Worm (Caenorhabditis elegans) whole organism, dauer: ENCODE results near the gene sca-1.

Experiments
- unc-62 ChIP-seq: sonication (generic microtip); optimal IDR thresholded peaks from 2 replicates; lab custom pipeline; 2017; ENCODE audit warnings: missing biosample characterization, missing genetic modification reagents, missing genetic modification characterization

The sca-1 gene

ce11 chrIII:10816800-10817418, at the start of gene sca-1:
Gene sca-1, minus strand, starts transcription at chrIII:10816850.
- TF ChIP-seq unc-62 = no peak

DNA sequence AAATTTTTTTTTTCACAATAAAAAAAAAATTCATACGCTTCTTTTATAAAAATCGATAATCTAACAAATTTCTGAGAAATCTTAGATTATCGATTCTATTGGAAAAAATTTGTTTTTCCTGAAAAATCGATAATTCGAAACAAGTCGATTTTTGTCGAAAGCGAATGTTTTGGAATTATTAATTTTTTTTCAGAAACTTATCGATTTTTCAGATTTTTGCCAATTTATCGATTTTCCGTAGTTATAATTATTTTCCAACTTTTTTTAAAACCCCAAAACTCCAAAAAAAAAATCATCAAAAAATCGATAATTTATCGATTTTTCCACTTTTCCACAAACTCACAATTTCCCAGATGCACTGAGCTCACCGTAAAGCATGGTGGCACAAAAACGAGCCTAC, 44.7 kb upstream of the sca-1 start:
- TF ChIP-seq unc-62 = no peak

DNA sequence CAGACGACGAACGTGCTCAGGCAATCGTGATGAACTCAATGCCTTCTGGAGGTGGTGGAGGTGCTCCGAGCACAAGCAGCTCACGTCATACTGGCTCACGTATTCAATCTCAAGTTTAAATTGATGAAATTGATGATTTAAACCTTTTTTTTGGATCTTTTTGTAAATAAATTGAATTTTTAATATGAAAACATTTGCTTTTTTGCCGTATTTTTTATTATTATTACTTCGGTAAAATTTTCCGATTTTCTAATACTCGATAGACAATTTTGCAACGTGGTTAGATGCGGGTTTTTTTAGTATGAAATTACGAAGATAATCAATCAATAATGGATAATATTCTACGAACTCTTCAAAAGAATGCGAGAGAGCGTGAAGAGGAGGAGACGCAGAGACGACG, 41.3 kb upstream of the sca-1 start, which contains the start of gene oxi-1:
Gene oxi-1, plus strand, starts transcription at position 301 of the 400 bp plus-strand sequence.
- TF ChIP-seq unc-62 = no peak

DNA sequence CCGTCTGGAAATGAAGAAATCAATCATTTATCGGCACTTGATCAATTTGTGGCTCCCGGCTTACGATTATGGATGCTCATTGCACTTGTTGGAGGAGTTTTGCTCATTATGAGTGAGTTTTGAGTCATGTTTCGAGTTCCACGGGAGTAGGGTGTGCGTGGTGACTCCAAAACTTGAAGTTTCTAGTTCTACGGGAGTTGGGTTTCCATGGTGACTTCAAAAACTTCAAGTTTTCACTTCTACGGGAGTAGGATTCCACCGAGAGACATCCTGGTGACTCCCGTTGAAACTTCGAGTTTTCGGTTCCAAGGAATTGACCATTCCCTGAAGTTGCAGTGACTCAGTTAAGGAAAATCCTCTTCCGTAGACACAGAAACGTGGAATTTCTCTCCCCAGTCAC, 40.2 kb upstream of the sca-1 start:
- TF ChIP-seq unc-62 = no peak

ce11 chrIII:10855398-10855880, 38.8 kb upstream of the sca-1 start, which contains the start of gene Y39A1C.1:
Gene Y39A1C.1, plus strand, starts transcription at chrIII:10855448.
- no peak for TF ChIP-seq unc-62

DNA sequence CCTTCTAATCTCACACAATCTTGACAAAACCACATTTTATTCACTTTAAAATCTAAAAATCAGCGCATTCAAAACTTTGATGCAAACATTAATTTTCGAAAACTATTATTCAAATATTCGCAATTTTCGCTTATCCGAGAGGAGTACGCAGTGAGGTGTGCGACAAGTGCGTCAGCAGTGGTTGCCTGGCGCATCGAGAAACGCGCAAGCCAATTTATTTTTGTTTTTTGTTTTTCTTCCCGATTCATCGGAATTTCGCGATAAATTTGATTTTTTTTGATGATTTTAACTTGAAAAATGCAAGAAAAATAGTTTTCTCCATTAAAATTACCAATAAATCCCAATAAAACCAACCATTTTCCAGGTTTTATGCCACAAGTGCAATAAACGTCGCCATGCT, 32.2 kb upstream of the sca-1 start, which contains the start of the genes fbxb-85 and hex-3:
Gene fbxb-85, minus strand, starts transcription at position 106 of the 400 bp plus-strand sequence.
Gene hex-3, plus strand, starts transcription at position 365 of the 400 bp plus-strand sequence.
- no peak for TF ChIP-seq unc-62

- TF ChIP-seq unc-62 = no peak
Observed at ce11 chrIII:10844873-10845272, 28.2 kb upstream of the sca-1 start, which contains the start of gene pde-12. Gene pde-12, minus strand, starts transcription at chrIII:10845020.

ce11 chrIII:10832636-10833035, 16.0 kb upstream of the sca-1 start, which contains the start of gene sbsp-1:
Gene sbsp-1, plus strand, starts transcription at chrIII:10832936.
- TF ChIP-seq unc-62 = no peak

ce11 chrIII:10831483-10831882, 14.8 kb upstream of the sca-1 start:
- TF ChIP-seq unc-62 = no peak

DNA sequence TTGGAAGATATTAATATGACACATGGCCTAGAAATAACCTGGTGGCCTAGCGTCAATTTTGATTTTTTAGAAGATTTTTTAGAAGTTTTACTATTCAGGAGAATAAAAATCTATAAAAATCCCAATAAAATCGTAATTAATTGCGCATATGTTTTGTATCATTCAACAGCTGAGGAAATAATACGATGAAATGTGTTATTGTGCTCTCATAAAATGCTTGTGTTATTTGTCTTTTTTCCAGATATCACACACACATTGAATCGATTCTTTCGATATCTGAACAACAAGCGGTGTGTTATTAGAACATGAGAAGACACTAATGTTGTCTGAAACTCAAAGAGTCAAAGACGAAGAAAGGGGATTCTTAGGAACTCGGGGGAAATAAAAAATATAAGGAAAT, 8.4 kb upstream of the sca-1 start:
- no peak for TF ChIP-seq unc-62

DNA sequence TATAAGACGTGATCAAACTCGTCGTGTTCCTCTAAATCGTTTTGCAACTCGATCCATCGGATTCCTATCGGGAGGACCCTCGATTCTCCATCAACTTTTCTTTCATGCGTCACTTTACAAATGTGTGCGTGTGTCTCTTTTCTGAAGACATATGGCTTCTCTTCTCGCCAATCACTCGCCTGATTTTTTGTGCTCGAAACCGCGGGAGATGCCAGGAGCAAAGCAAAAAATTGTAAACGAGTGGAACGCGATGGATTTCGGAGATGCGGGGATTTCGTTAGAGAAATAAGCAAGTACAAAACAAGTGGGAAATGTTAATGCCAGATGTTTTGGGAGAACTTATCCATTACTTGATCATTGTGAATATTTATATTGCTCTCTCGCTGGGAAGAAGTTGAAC, 7.6 kb upstream of the sca-1 start:
- TF ChIP-seq unc-62 = no peak

ce11 chrIII:10822494-10823113, 6.0 kb upstream of the sca-1 start:
- no peak for TF ChIP-seq unc-62

- TF ChIP-seq unc-62 = no peak
Observed at ce11 chrIII:10820592-10821242, 4.1 kb upstream of the sca-1 start.

DNA sequence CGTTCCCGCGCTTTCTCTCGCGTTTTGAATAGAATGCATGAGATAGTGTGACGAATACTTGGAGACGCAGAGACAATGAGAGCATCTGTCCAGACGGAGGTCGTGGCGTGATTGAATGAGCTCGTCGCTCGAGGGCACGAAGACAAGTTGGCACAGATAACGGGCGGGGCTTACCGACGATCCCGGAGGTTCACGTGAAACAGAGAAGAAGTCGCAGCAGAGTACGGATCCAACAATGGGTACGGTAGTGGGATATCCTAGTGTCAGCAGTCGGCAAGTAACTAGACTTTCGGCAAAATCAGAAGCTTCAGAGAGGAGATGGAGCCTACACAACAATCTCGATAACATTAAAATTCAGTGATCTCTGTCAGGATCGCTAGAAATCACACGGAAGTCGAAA, 3.1 kb upstream of the sca-1 start:
- no peak for TF ChIP-seq unc-62

DNA sequence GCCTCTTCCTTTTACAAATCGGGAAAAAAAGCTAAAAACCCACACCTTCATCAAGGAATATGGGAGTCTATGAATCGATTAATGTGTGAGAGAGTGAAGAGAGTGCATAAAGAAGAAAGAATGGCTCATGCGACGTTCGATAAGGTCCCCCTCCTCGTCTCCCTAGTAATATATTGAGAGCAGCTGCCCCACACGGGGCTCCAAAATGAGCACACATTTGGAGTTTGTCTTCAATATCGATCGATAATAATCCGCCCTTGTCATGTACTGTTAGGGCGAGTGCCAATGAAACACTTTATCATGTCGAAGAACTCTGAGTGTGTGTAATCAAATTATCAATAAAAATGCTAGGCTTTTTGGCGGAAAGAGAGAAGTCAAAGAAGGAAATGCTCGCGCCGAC, 2.6 kb upstream of the sca-1 start:
- no peak for TF ChIP-seq unc-62

DNA sequence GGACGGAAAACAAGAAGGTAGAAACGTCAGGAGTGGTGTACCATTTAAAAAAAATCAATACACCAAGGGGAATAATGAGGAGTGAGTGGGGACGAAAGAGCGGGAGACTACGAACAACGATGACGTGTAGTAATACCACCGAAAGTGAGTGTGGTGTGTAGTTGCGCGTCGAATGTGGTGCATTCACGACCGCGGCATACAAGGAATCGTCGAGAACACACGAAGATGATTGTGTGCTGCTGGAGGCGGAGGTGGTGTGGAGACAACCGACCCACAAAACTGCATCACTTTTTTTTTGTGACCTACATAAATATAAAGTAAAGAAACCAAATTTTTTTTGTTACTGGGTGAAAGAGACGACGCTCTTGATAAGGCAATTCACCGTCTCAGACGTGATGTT, 1.7 kb upstream of the sca-1 start:
- TF ChIP-seq unc-62 = no peak

DNA sequence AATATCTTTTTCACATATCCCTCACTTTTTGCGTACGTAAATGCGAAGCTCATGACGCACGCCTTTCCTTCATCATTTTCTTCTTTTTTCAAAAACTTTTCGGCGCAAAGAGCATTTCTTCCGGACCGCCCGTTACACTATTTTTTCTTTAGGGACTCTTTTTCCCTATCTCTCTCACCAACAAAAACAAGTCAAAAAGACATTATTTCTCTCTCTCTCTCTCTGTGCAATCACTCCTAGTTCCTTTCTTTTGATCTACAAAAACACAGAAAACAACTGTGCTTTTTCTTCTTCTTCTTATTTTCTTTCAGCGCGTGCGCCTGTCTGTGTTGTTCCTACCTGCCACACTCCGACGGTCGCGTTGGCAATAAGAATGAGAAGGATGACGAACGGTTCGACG, 605 bp downstream of the sca-1 start:
- TF ChIP-seq unc-62 = no peak

DNA sequence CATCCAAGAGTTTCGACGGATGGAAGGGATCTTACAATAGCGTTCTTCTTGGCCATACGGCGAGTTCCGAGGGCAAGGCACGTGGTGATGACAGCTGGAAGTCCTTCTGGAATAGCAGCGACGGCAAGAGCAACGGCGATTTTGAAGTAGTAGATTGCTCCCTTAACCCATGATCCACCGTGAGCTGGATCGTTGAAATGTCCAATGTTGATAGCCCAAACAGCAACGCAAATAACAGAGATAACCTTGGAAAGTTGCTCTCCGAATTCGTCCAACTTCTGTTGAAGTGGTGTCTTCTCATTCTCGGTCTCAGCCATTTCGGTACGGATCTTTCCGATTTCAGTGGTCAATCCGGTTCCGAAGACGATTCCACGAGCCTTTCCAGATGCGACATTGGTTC, 1.5 kb downstream of the sca-1 start:
- no peak for TF ChIP-seq unc-62
